Fruit fly (Drosophila melanogaster): Measurements from ENCODE around the gene CG15153.

The CG15153 gene

DNA sequence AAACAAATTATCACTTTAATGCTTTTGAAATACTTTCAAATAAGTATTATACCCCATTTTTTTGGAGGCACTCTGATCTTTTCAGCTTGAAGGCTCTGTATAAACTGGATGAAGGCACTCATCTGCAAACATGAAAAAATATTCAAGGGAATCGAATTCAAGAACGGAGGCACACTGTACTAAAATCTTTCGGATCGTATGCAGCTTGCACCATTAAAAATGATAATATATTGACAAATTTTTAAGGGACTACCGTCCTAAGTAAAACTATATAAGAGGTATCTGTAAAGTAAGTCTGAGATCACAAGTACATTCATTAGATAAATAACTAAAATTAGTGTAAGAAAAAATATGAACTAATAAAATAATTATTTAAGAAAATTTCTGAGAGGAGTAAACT lies 21.0 kb upstream of the CG15153 start, which contains the start of gene CG44476:
Gene CG44476 (minus strand): TSS at position 101 of the 400 bp plus-strand sequence.
- no peak for TF ChIP-seq CG8478 (optimal IDR thresholded peaks at IDR 0.05)
- no peak for TF ChIP-seq usp (GFP tag; optimal IDR thresholded peaks at IDR 0.05)

- TF ChIP-seq Dll (optimal IDR thresholded peaks at IDR 0.05) (no peak), usp (GFP tag; optimal IDR thresholded peaks at IDR 0.05) (no peak), psq (optimal IDR thresholded peaks at IDR 0.05) (no peak), pan (optimal IDR thresholded peaks at IDR 0.05) (no peak), EcR (GFP tag; optimal IDR thresholded peaks at IDR 0.05) (no peak), CG8478 (optimal IDR thresholded peaks at IDR 0.05) (no peak)
Measured at dm6 chr2L:18112435-18112834, 20.4 kb upstream of the CG15153 start.

DNA sequence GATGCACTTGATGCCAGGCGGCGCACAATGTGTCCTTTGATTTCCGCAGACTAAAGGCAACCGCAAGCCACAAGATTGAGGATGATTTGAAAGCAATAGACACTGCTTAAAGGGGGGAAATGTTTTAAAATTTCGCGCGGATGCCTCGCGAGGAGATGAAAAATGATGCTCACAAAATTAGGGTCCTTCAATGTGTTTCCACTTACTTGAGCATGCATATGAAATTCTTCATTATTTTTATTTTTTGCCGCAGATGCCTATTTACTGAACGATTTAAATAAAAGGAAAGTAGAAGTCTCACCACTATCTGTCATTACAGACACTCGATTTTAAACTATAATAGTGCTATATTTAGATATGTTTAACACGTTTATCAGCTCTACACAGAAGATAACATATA lies 4.2 kb upstream of the CG15153 start, which contains the start of gene Slc25A46b:
Gene Slc25A46b (plus strand): TSS at position 301 of the 400 bp plus-strand sequence.
- no peak for TF ChIP-seq pan (optimal IDR thresholded peaks at IDR 0.05)
- TF ChIP-seq Dll (optimal IDR thresholded peaks at IDR 0.05), result no peak
- TF ChIP-seq usp (GFP tag; optimal IDR thresholded peaks at IDR 0.05), result no peak
- no peak for TF ChIP-seq psq (optimal IDR thresholded peaks at IDR 0.05)
- no peak for TF ChIP-seq EcR (GFP tag; optimal IDR thresholded peaks at IDR 0.05)
- TF ChIP-seq CG8478 (optimal IDR thresholded peaks at IDR 0.05), result no peak

DNA sequence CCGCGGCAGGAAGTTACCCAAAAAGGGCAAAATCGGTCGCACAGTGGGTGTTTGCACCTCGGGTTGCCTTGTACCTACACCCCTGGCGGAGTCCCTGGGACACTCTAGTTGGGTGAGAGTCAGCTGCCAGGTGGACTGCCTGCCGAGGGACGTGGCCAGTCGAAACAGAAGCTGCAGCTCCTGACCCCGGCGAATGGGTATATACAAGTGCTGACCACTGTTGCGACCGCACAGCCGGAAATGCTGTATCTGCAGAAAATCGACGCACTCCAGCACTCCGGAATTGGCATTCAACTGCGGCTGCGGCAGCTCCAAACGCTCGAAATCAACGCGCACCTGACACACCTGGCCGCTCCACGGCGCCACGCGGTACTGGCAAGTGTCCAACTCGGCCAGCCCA lies 351 bp downstream of the CG15153 start:
- TF ChIP-seq EcR (GFP tag; optimal IDR thresholded peaks at IDR 0.05), result no peak

dm6 chr2L:18083956-18084355 lies 8.1 kb downstream of the CG15153 start, which contains the start of gene CG31741:
TSS of gene CG31741 (plus strand) at chr2L:18084256.
- TF ChIP-seq pan (optimal IDR thresholded peaks at IDR 0.05), result no peak
- no peak for TF ChIP-seq EcR (GFP tag; optimal IDR thresholded peaks at IDR 0.05)
- TF ChIP-seq usp (GFP tag; optimal IDR thresholded peaks at IDR 0.05), result no peak
- TF ChIP-seq Dll (optimal IDR thresholded peaks at IDR 0.05), result no peak
- TF ChIP-seq psq (optimal IDR thresholded peaks at IDR 0.05), result no peak
- no peak for TF ChIP-seq CG8478 (optimal IDR thresholded peaks at IDR 0.05)

DNA sequence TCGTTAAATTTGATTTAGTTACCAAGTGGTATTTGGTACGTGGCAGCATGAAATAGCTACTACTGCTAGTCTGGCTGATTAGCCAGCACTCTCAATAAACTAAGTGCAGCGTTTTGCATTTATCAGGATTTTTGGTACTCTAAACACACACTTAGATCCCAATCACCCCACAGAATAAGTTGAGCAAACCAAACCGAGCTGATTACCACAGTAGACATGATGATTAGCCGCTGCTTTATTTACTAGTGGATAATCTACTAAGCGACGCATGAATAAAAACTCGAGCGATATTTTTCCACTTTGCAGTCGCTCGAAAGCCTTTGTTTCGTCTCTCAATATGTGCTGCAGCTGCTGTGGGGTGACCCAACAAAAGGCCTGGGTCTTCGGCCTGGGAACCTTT lies 10.7 kb downstream of the CG15153 start, which contains the start of gene ninaD:
Gene ninaD (plus strand): TSS at position 301 of the 400 bp plus-strand sequence.
- TF ChIP-seq usp (GFP tag; optimal IDR thresholded peaks at IDR 0.05) (no peak), CG8478 (optimal IDR thresholded peaks at IDR 0.05) (no peak), pan (optimal IDR thresholded peaks at IDR 0.05) (no peak), EcR (GFP tag; optimal IDR thresholded peaks at IDR 0.05) (no peak), psq (optimal IDR thresholded peaks at IDR 0.05) (no peak), Dll (optimal IDR thresholded peaks at IDR 0.05) (no peak)

dm6 chr2L:18077969-18078368 lies 14.1 kb downstream of the CG15153 start, which contains the start of gene Arr1:
TSS of gene Arr1 (plus strand) at chr2L:18078269.
- TF ChIP-seq Dll (optimal IDR thresholded peaks at IDR 0.05), result no peak
- no peak for TF ChIP-seq EcR (GFP tag; optimal IDR thresholded peaks at IDR 0.05)
- TF ChIP-seq psq (optimal IDR thresholded peaks at IDR 0.05), result no peak
- no peak for TF ChIP-seq CG8478 (optimal IDR thresholded peaks at IDR 0.05)
- no peak for TF ChIP-seq pan (optimal IDR thresholded peaks at IDR 0.05)
- no peak for TF ChIP-seq usp (GFP tag; optimal IDR thresholded peaks at IDR 0.05)

DNA sequence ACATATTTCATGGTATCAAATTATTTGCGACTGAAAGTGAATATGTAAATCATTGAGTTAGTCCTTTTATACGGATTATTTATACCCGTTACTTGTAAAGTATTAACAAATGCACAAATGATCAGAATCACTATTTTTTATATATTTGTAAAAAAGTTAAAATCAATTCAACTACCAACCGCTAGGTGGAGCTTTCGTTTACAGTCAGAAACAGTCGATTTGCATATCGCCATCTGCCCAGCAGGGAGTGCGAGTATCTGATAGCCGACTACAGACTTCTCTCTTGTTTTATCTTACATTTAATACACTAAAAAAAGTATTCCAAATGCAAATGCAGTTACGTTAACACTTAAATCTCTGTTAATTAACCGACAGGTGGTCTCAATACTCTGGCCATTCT lies 24.8 kb downstream of the CG15153 start:
- no peak for TF ChIP-seq pan (optimal IDR thresholded peaks at IDR 0.05)
- TF ChIP-seq usp (GFP tag; optimal IDR thresholded peaks at IDR 0.05), result no peak
- no peak for TF ChIP-seq CG8478 (optimal IDR thresholded peaks at IDR 0.05)
- no peak for TF ChIP-seq psq (optimal IDR thresholded peaks at IDR 0.05)
- TF ChIP-seq EcR (GFP tag; optimal IDR thresholded peaks at IDR 0.05), result no peak
- TF ChIP-seq Dll (optimal IDR thresholded peaks at IDR 0.05), result no peak
